Fruit fly (Drosophila melanogaster): Measurements from ENCODE around the gene He.

The He gene

dm6 chr2L:14011591-14012303 is 39.0 kb upstream of the He start (continued):
- TF ChIP-seq chn (GFP tag; optimal IDR thresholded peaks at IDR 0.05) (no peak), CkIIα-i1 (GFP tag; IDR thresholded peaks at IDR 0.05) (no peak), pb (GFP tag; optimal IDR thresholded peaks at IDR 0.05) (no peak), Rfx (GFP tag; IDR thresholded peaks at IDR 0.05) (peak; percentile 83), CG9727 (GFP tag; optimal IDR thresholded peaks at IDR 0.05) (no peak), Fer1 (GFP tag; optimal IDR thresholded peaks at IDR 0.05) (peak; percentile 70), CG43689 (GFP tag; IDR thresholded peaks at IDR 0.05) (peak; percentile 17; the same call in 1 of the 2 replicates), CG12744 (GFP tag; optimal IDR thresholded peaks at IDR 0.05) (no peak), Antp (GFP tag; optimal IDR thresholded peaks at IDR 0.05) (no peak), row (GFP tag; IDR thresholded peaks at IDR 0.05) (peak; percentile 93), CG1603 (tag; optimal IDR thresholded peaks at IDR 0.05) (no peak), onecut (GFP tag; IDR thresholded peaks at IDR 0.05) (peak; percentile 48; the same call in 1 of the 2 replicates), HLH3B (GFP tag; IDR thresholded peaks at IDR 0.05) (0 out of 2 replicates have a peak, but pooled peaks have one; percentile 17), CG17612 (GFP tag; IDR thresholded peaks at IDR 0.05) (no peak), Lhr (GFP tag; optimal IDR thresholded peaks at IDR 0.05) (peak; percentile 4), Awh (GFP tag; IDR thresholded peaks at IDR 0.05) (0 out of 2 replicates have a peak, but pooled peaks have one; percentile 22), CG9817 (tag; optimal IDR thresholded peaks at IDR 0.05) (no peak), Sry-δ (GFP tag; optimal IDR thresholded peaks at IDR 0.05) (no peak), sim (GFP tag; IDR thresholded peaks at IDR 0.05) (no peak), cwo (GFP tag; optimal IDR thresholded peaks at IDR 0.05) (no peak), so (GFP tag; IDR thresholded peaks at IDR 0.05) (peak; percentile 51; the same call in 1 of the 3 replicates), Abd-B (GFP tag; optimal IDR thresholded peaks at IDR 0.05) (no peak), CG4360 (GFP tag; IDR thresholded peaks at IDR 0.05) (no peak), zf30C (GFP tag; optimal IDR thresholded peaks at IDR 0.05) (no peak), TFAM (GFP tag; optimal IDR thresholded peaks at IDR 0.05) (no peak), CG16863 (GFP tag; optimal IDR thresholded peaks at IDR 0.05) (no peak), z (GFP tag; IDR thresholded peaks at IDR 0.05) (no peak), cas (GFP tag; IDR thresholded peaks at IDR 0.05) (no peak), Scr (GFP tag; IDR thresholded peaks at IDR 0.05; ENCODE audit: partially characterized antibody) (peak; percentile 31; the same call in 1 of the 2 replicates), sna (GFP tag; IDR thresholded peaks at IDR 0.05; ENCODE audit: partially characterized antibody) (no peak), fu2 (GFP tag; optimal IDR thresholded peaks at IDR 0.05) (no peak), CG17802 (tag; optimal IDR thresholded peaks at IDR 0.05) (no peak), stc (GFP tag; IDR thresholded peaks at IDR 0.05) (no peak), CG9215 (GFP tag; IDR thresholded peaks at IDR 0.05) (no peak), GATAe (GFP tag; conservative IDR thresholded peaks at IDR 0.05) (no peak), CG10565 (GFP tag; optimal IDR thresholded peaks at IDR 0.05) (no peak), CG4282 (GFP tag; optimal IDR thresholded peaks at IDR 0.05) (no peak), nau (GFP tag; optimal IDR thresholded peaks at IDR 0.05) (no peak), dan (GFP tag; IDR thresholded peaks at IDR 0.05) (no peak), CG7271 (tag; optimal IDR thresholded peaks at IDR 0.05) (no peak), CG16813 (GFP tag; IDR thresholded peaks at IDR 0.05; ENCODE audit: partially characterized antibody) (no peak), ap (GFP tag; IDR thresholded peaks at IDR 0.05) (no peak), btn (GFP tag; optimal IDR thresholded peaks at IDR 0.05) (no peak), gro (GFP tag; optimal IDR thresholded peaks at IDR 0.05) (peak; percentile 33), CG9932 (GFP tag; IDR thresholded peaks at IDR 0.05) (peak; percentile 76), seq (GFP tag; IDR thresholded peaks at IDR 0.05) (no peak), danr (GFP tag; IDR thresholded peaks at IDR 0.05) (no peak), CG10979 (tag; optimal IDR thresholded peaks at IDR 0.05) (no peak), chinmo (GFP tag; IDR thresholded peaks at IDR 0.05; ENCODE audit: partially characterized antibody) (no peak), cato (GFP tag; optimal IDR thresholded peaks at IDR 0.05; ENCODE audit: borderline replicate concordance) (no peak)

Data from whole organism, embryonic.